Fruit fly (Drosophila melanogaster) whole organism, prepupa: Measurements from ENCODE around the gene Tomosyn.
A peak's percentile ranks its signal among the peaks of the same experiment; 100 is the strongest.

Source experiments
- Blimp-1 ChIP-seq: fragments of 200-800 bp; sonication (Bioruptor generic); optimal IDR thresholded peaks from 3 replicates; lab custom pipeline; 2017; ENCODE audit warnings: missing biosample characterization, missing genetic modification characterization, mild to moderate bottlenecking, moderate library complexity, missing genetic modification reagents
- CG10631 ChIP-seq: fragments of 200-800 bp; sonication (Bioruptor generic); optimal IDR thresholded peaks from 2 replicates; lab custom pipeline; 2016; ENCODE audit warnings: missing biosample characterization, missing genetic modification characterization
- CG10669 ChIP-seq: fragments of 200-800 bp; sonication (Bioruptor generic); optimal IDR thresholded peaks from 3 replicates; lab custom pipeline; 2018; ENCODE audit warnings: missing biosample characterization, mild to moderate bottlenecking, missing genetic modification characterization, moderate library complexity
- CG11294 ChIP-seq: fragments of 200-800 bp; sonication (Bioruptor generic); IDR thresholded peaks from 2 replicates; pipeline ENCODE4 v1.3.6; 2022; ENCODE audit warnings: missing biosample characterization, missing genetic modification characterization
- CG11902 ChIP-seq: fragments of 200-800 bp; sonication (Bioruptor generic); optimal IDR thresholded peaks from 3 replicates; lab custom pipeline; 2016; ENCODE audit warnings: missing biosample characterization, missing genetic modification characterization
- CG15336 ChIP-seq: fragments of 200-800 bp; sonication (Bioruptor generic); IDR thresholded peaks from 2 replicates; pipeline ENCODE4 v1.3.6; 2022; ENCODE audit warnings: missing biosample characterization, missing genetic modification characterization
- CG1621 ChIP-seq: fragments of 200-800 bp; sonication (Bioruptor generic); optimal IDR thresholded peaks from 3 replicates; lab custom pipeline; 2018; ENCODE audit warnings: missing biosample characterization, mild to moderate bottlenecking, missing genetic modification characterization
- CG31627 ChIP-seq: fragments of 200-800 bp; sonication (Bioruptor generic); optimal IDR thresholded peaks from 3 replicates; lab custom pipeline; 2016; ENCODE audit warnings: missing biosample characterization, missing genetic modification characterization
- CG32006 ChIP-seq: fragments of 200-800 bp; sonication (Bioruptor generic); optimal IDR thresholded peaks from 3 replicates; lab custom pipeline; 2017; ENCODE audit warnings: missing biosample characterization, mild to moderate bottlenecking, missing genetic modification characterization
- CG3919 ChIP-seq: fragments of 200-800 bp; sonication (Bioruptor generic); optimal IDR thresholded peaks from 3 replicates; lab custom pipeline; 2016; ENCODE audit warnings: missing biosample characterization, missing genetic modification characterization
- CG4318 ChIP-seq: fragments of 200-800 bp; sonication (Bioruptor generic); optimal IDR thresholded peaks from 3 replicates; lab custom pipeline; 2017; ENCODE audit warnings: missing biosample characterization, mild to moderate bottlenecking, missing genetic modification characterization
- CG6163 ChIP-seq: fragments of 200-800 bp; sonication (Bioruptor generic); IDR thresholded peaks from 3 replicates; pipeline ENCODE4 v1.3.6; 2022; ENCODE audit warnings: missing biosample characterization, missing genetic modification characterization
- CG6276 ChIP-seq: fragments of 200-800 bp; sonication (Bioruptor generic); optimal IDR thresholded peaks from 2 replicates; lab custom pipeline; 2017; ENCODE audit warnings: missing biosample characterization, mild to moderate bottlenecking, missing genetic modification characterization
- CG6792 ChIP-seq: fragments of 200-800 bp; sonication (Bioruptor generic); optimal IDR thresholded peaks from 3 replicates; lab custom pipeline; 2016; ENCODE audit warnings: missing biosample characterization, missing genetic modification characterization
- CG6808 ChIP-seq: fragments of 200-800 bp; sonication (Bioruptor generic); optimal IDR thresholded peaks from 3 replicates; lab custom pipeline; 2017; ENCODE audit warnings: missing biosample characterization, missing genetic modification characterization, mild to moderate bottlenecking, moderate library complexity, missing genetic modification reagents
- CG8119 ChIP-seq: fragments of 200-800 bp; sonication (Bioruptor generic); IDR thresholded peaks from 3 replicates; pipeline ENCODE4 v1.3.6; 2022; ENCODE audit warnings: missing biosample characterization, missing genetic modification characterization
- CG8319 ChIP-seq: fragments of 200-800 bp; sonication (Bioruptor generic); optimal IDR thresholded peaks from 3 replicates; lab custom pipeline; 2016; ENCODE audit warnings: missing biosample characterization, missing genetic modification characterization
- CG8632 ChIP-seq: fragments of 200-800 bp; sonication (Bioruptor generic); optimal IDR thresholded peaks from 3 replicates; lab custom pipeline; 2016; ENCODE audit warnings: missing biosample characterization, missing genetic modification characterization
- CG9139 ChIP-seq: fragments of 200-800 bp; sonication (Bioruptor generic); optimal IDR thresholded peaks from 3 replicates; lab custom pipeline; 2017; ENCODE audit warnings: missing biosample characterization, mild to moderate bottlenecking, missing genetic modification characterization
- Eip78C ChIP-seq: fragments of 200-800 bp; sonication (Bioruptor generic); peaks from one replicate; lab custom pipeline; 2016; ENCODE audit warnings: missing biosample characterization, missing genetic modification characterization
- Eip93F ChIP-seq: fragments of 200-800 bp; sonication (Bioruptor generic); optimal IDR thresholded peaks from 2 replicates; lab custom pipeline; 2016; ENCODE audit warnings: missing biosample characterization, mild to moderate bottlenecking, missing genetic modification characterization
- Ets21C ChIP-seq: fragments of 200-800 bp; sonication (Bioruptor generic); optimal IDR thresholded peaks from 3 replicates; lab custom pipeline; 2016; ENCODE audit warnings: missing biosample characterization, missing genetic modification characterization
- Ets96B ChIP-seq: fragments of 200-800 bp; optimal IDR thresholded peaks from 2 replicates; lab custom pipeline; 2019; ENCODE audit warnings: missing biosample characterization, mild to moderate bottlenecking, missing genetic modification characterization, moderate library complexity
- Gug ChIP-seq: fragments of 200-800 bp; sonication (Bioruptor generic); IDR thresholded peaks from 2 replicates; pipeline ENCODE4 v1.3.6; 2022; ENCODE audit warnings: missing biosample characterization, missing genetic modification characterization
- Hr38 ChIP-seq: sonication (Bioruptor generic); optimal IDR thresholded peaks from 2 replicates; lab custom pipeline; 2016; ENCODE audit warnings: missing biosample characterization, missing genetic modification characterization
- Hr4 ChIP-seq: fragments of 200-800 bp; sonication (Bioruptor generic); optimal IDR thresholded peaks from 3 replicates; lab custom pipeline; 2016; ENCODE audit warnings: missing biosample characterization, missing genetic modification characterization
- Lpt ChIP-seq: fragments of 200-800 bp; sonication (Bioruptor generic); optimal IDR thresholded peaks from 3 replicates; lab custom pipeline; 2016; ENCODE audit warnings: missing biosample characterization, missing genetic modification characterization
- Met ChIP-seq: fragments of 200-800 bp; sonication (Bioruptor generic); optimal IDR thresholded peaks from 3 replicates; lab custom pipeline; 2016; ENCODE audit warnings: missing biosample characterization, missing genetic modification characterization
- Sox102F ChIP-seq: fragments of 200-800 bp; sonication (Bioruptor generic); optimal IDR thresholded peaks from 2 replicates; lab custom pipeline; 2016; ENCODE audit warnings: missing biosample characterization, mild to moderate bottlenecking, missing genetic modification characterization
- Sox14 ChIP-seq: fragments of 200-800 bp; sonication (Bioruptor generic); optimal IDR thresholded peaks from 3 replicates; lab custom pipeline; 2016; ENCODE audit warnings: missing biosample characterization, missing genetic modification characterization
- Sox15 ChIP-seq: fragments of 200-800 bp; sonication (Bioruptor generic); optimal IDR thresholded peaks from 3 replicates; lab custom pipeline; 2016; ENCODE audit warnings: missing biosample characterization, missing genetic modification characterization
- achi ChIP-seq: fragments of 200-800 bp; sonication (Bioruptor generic); optimal IDR thresholded peaks from 3 replicates; lab custom pipeline; 2016; ENCODE audit warnings: missing biosample characterization, missing genetic modification characterization
- acj6 ChIP-seq: fragments of 200-800 bp; sonication (Bioruptor generic); optimal IDR thresholded peaks from 3 replicates; lab custom pipeline; 2016; ENCODE audit warnings: missing biosample characterization, missing genetic modification characterization
- cyc ChIP-seq: fragments of 200-800 bp; sonication (Bioruptor generic); optimal IDR thresholded peaks from 3 replicates; lab custom pipeline; 2016; ENCODE audit warnings: missing biosample characterization, missing genetic modification characterization
- dac ChIP-seq: fragments of 200-800 bp; sonication (Bioruptor generic); optimal IDR thresholded peaks from 2 replicates; lab custom pipeline; 2017; ENCODE audit warnings: missing biosample characterization, mild to moderate bottlenecking, missing genetic modification characterization
- dsx ChIP-seq: fragments of 200-800 bp; optimal IDR thresholded peaks from 3 replicates; lab custom pipeline; 2019; ENCODE audit warnings: missing biosample characterization, mild to moderate bottlenecking, missing genetic modification characterization, moderate library complexity; ENCODE audit not compliant: poor library complexity, severe bottlenecking
- eg ChIP-seq: fragments of 200-800 bp; sonication (Bioruptor generic); IDR thresholded peaks from 3 replicates; pipeline ENCODE4 v1.3.6; 2022; ENCODE audit warnings: missing biosample characterization, missing genetic modification characterization
- esn ChIP-seq: fragments of 200-800 bp; sonication (Bioruptor generic); optimal IDR thresholded peaks from 2 replicates; lab custom pipeline; 2016; ENCODE audit warnings: missing biosample characterization, mild to moderate bottlenecking, missing genetic modification characterization, moderate library complexity
- fd59A ChIP-seq: fragments of 200-800 bp; sonication (Bioruptor generic); optimal IDR thresholded peaks from 2 replicates; lab custom pipeline; 2017; ENCODE audit warnings: missing biosample characterization, mild to moderate bottlenecking, missing genetic modification characterization, missing genetic modification reagents
- fkh ChIP-seq: fragments of 200-800 bp; sonication (Bioruptor generic); optimal IDR thresholded peaks from 3 replicates; lab custom pipeline; 2017; ENCODE audit warnings: missing biosample characterization, mild to moderate bottlenecking, missing genetic modification characterization, moderate library complexity
- lz ChIP-seq: fragments of 200-800 bp; sonication (Bioruptor generic); optimal IDR thresholded peaks from 3 replicates; lab custom pipeline; 2016; ENCODE audit warnings: missing biosample characterization, missing genetic modification characterization
- net ChIP-seq: fragments of 200-800 bp; sonication (Bioruptor generic); optimal IDR thresholded peaks from 3 replicates; lab custom pipeline; 2016; ENCODE audit warnings: missing biosample characterization, missing genetic modification characterization
- pdm3 ChIP-seq: fragments of 200-800 bp; sonication (Bioruptor generic); optimal IDR thresholded peaks from 3 replicates; lab custom pipeline; 2016; ENCODE audit warnings: missing biosample characterization, missing genetic modification characterization
- salr ChIP-seq, 2 experiments: fragments of 200-800 bp; sonication (Bioruptor generic); optimal IDR thresholded peaks; 3 replicates each; lab custom pipeline; 2016 to 2018; ENCODE audit warnings: missing biosample characterization in 2 of 2, missing genetic modification characterization in 2 of 2, mild to moderate bottlenecking in 1 of 2
- spab ChIP-seq: fragments of 200-800 bp; sonication (Bioruptor generic); optimal IDR thresholded peaks from 2 replicates; lab custom pipeline; 2017; ENCODE audit warnings: missing biosample characterization, mild to moderate bottlenecking, missing genetic modification characterization, missing genetic modification reagents
- ss ChIP-seq, 2 experiments: fragments of 200-800 bp; sonication (Bioruptor generic); optimal IDR thresholded peaks; 2 replicates in 1 of 2; 3 replicates in 1 of 2; lab custom pipeline; 2017 to 2018; ENCODE audit warnings: mild to moderate bottlenecking in 2 of 2, missing biosample characterization in 2 of 2, missing genetic modification characterization in 2 of 2, moderate library complexity in 1 of 2
- topi ChIP-seq: fragments of 200-800 bp; sonication (Bioruptor generic); optimal IDR thresholded peaks from 3 replicates; lab custom pipeline; 2016; ENCODE audit warnings: missing biosample characterization, missing genetic modification characterization
- vri ChIP-seq: fragments of 200-800 bp; sonication (Bioruptor generic); optimal IDR thresholded peaks from 3 replicates; lab custom pipeline; 2016; ENCODE audit warnings: missing biosample characterization, mild to moderate bottlenecking, missing genetic modification characterization

Tomosyn gene

DNA sequence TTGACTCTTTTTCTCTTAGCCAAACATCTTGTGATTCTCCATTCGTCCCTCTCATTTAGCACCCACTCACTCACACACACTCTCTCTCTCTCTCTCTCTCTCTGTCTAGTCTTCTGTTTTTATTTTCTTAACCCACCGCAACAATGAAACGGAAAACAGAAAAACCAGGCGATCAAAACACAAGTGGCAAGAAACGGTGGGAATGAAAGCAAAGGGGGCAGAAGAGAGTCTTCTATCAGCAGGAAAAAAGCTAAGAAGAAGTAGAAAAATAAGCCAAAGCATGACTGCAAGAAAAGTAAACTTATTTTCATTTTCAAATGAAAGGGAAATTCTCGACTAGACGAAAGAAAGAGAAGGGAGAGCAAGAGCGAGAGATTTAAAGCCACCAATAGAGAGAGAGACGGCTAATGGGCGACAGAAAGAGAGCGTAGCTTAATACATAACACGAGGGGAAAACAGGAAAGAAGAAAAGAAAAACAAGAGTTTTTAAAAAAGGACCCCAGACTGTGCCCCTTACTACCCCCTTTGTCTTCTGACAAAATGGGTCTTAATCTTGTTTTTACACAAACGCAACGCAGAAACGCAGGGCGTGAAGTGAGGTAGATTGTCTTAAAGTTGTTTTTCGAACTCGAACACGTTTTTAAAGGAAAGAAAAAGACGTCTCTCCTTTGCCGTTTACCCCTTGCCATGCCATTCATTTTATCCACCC, 42.6 kb downstream of the Tomosyn start (continued):
- no peak; the same call in 1 of the 2 replicates for TF ChIP-seq CG15336 (GFP tag; lab: Robert Waterston, UW)
- peak; percentile 90 for TF ChIP-seq vri
- peak; percentile 10 for TF ChIP-seq CG3919 (GFP tag; lab: Kevin White, UChicago)

DNA sequence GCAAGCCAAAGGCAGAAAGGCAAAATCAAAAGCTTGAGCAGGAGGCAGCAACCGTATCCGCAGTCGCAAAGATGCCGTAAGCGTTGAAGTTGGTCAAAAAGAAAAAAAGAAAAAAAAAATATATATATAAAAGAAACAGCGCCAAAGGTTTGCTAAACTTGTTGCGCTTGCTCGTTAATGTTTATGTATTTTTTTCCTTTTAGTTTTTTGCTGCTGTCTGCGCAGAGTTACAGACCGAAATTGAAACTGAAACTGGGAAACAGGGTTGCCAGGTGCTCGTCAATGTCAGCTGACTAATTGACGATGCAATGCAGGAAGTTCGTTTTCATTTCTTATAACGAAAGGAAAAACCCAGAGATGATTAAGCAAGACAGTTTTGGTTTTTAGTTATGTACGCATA, 43.9 kb downstream of the Tomosyn start:
- no peak for TF ChIP-seq CG11294 (GFP tag; lab: Robert Waterston, UW)
- peak; percentile 61 for TF ChIP-seq Blimp-1 (GFP tag; lab: Kevin White, UChicago)
- peak; percentile 6 for TF ChIP-seq topi (GFP tag; lab: Kevin White, UChicago)
- peak; percentile 11 for TF ChIP-seq Met
- TF ChIP-seq acj6 = no peak
- TF ChIP-seq lz = peak; percentile 5
- TF ChIP-seq CG10669 (GFP tag; lab: Kevin White, UChicago) = peak; percentile 25
- TF ChIP-seq pdm3 (GFP tag; lab: Kevin White, UChicago) = no peak
- TF ChIP-seq Eip78C (GFP tag; lab: Kevin White, UChicago) = peak; percentile 79
- peak; percentile 58; the same call in 2 of the 3 replicates for TF ChIP-seq eg (GFP tag; lab: Robert Waterston, UW)
- peak; percentile 13 for TF ChIP-seq spab
- no peak for TF ChIP-seq CG4318 (GFP tag; lab: Kevin White, UChicago)
- TF ChIP-seq vri = peak; percentile 20
- TF ChIP-seq Sox102F (GFP tag; lab: Kevin White, UChicago) = peak; percentile 30
- peak; percentile 45 for TF ChIP-seq dsx
- peak; percentile 12 for TF ChIP-seq esn (GFP tag; lab: Kevin White, UChicago)
- peak; percentile 23 for TF ChIP-seq CG6276 (GFP tag; lab: Kevin White, UChicago)
- TF ChIP-seq fd59A = no peak
- peak; percentile 16 for TF ChIP-seq CG8319 (GFP tag; lab: Kevin White, UChicago)
- TF ChIP-seq Hr38 = no peak
- no peak for TF ChIP-seq CG1621 (tag; lab: Kevin White, UChicago)
- TF ChIP-seq CG9139 (GFP tag; lab: Kevin White, UChicago) = peak; percentile 56
- no peak for TF ChIP-seq Ets21C (GFP tag; lab: Kevin White, UChicago)
- peak; percentile 77 to 78 for TF ChIP-seq ss (GFP tag; optimal IDR thresholded peaks at IDR 0.05; lab: Kevin White, UChicago)
- TF ChIP-seq CG8119 (GFP tag; lab: Robert Waterston, UW) = peak; percentile 52; the same call in 2 of the 3 replicates
- TF ChIP-seq Lpt (GFP tag; lab: Kevin White, UChicago) = peak; percentile 25
- TF ChIP-seq Hr4 = no peak
- peak; percentile 23 for TF ChIP-seq CG31627 (GFP tag; lab: Kevin White, UChicago)
- TF ChIP-seq CG11902 (GFP tag; lab: Kevin White, UChicago) = no peak
- TF ChIP-seq Sox14 = no peak
- TF ChIP-seq CG6163 (GFP tag; lab: Robert Waterston, UW) = peak; percentile 74; the same call in 2 of the 3 replicates
- peak; percentile 14 for TF ChIP-seq Ets96B (tag; lab: Kevin White, UChicago)
- no peak for TF ChIP-seq achi (GFP tag; lab: Kevin White, UChicago)
- peak; percentile 48 for TF ChIP-seq CG6808 (GFP tag; lab: Kevin White, UChicago)
- no peak for TF ChIP-seq Sox15 (GFP tag; lab: Kevin White, UChicago)
- TF ChIP-seq cyc (GFP tag; lab: Kevin White, UChicago) = peak; percentile 6
- TF ChIP-seq CG32006 = no peak
- peak; percentile 43 for TF ChIP-seq Eip93F (GFP tag; lab: Kevin White, UChicago)
- peak in 1 of 2 experiments; percentile 7 for TF ChIP-seq salr (GFP tag; optimal IDR thresholded peaks at IDR 0.05; lab: Kevin White, UChicago)
- TF ChIP-seq Gug = no peak
- TF ChIP-seq CG10631 (GFP tag; lab: Kevin White, UChicago) = no peak
- peak; percentile 43 for TF ChIP-seq net (GFP tag; lab: Kevin White, UChicago)
- no peak for TF ChIP-seq CG8632
- peak; percentile 25 for TF ChIP-seq CG3919 (GFP tag; lab: Kevin White, UChicago)
- no peak for TF ChIP-seq CG6792 (GFP tag; lab: Kevin White, UChicago)
- no peak for TF ChIP-seq fkh
- no peak for TF ChIP-seq dac (GFP tag; lab: Kevin White, UChicago)
